Worm (Caenorhabditis elegans) whole organism, early embryonic: ENCODE measurements around the gene ZK512.4.

Experiments
- B0310.2 ChIP-seq: sonication (generic microtip); optimal IDR thresholded peaks from 2 replicates; lab custom pipeline; 2016; ENCODE audit warnings: mild to moderate bottlenecking, missing genetic modification characterization, missing compliant biosample characterization
- F13C5.2 ChIP-seq: sonication (generic microtip); optimal IDR thresholded peaks from 2 replicates; lab custom pipeline; 2017; ENCODE audit warnings: mild to moderate bottlenecking, missing genetic modification characterization, inconsistent platforms, missing compliant biosample characterization
- ama-1 ChIP-seq: fragments of 150-350 bp; optimal IDR thresholded peaks from 2 replicates; lab custom pipeline; 2014
- ceh-36 ChIP-seq: sonication (generic microtip); optimal IDR thresholded peaks from 2 replicates; lab custom pipeline; 2016; ENCODE audit warnings: missing genetic modification characterization, inconsistent platforms, missing compliant biosample characterization
- flt-1 ChIP-seq: fragments of 200-800 bp; sonication (Bioruptor generic); IDR thresholded peaks from 2 replicates; pipeline ENCODE4 v1.3.6; 2022; ENCODE audit warnings: missing genetic modification characterization, missing compliant biosample characterization
- hmg-4 ChIP-seq: fragments of 200-800 bp; sonication (Bioruptor generic); optimal IDR thresholded peaks from 2 replicates; lab custom pipeline; 2018; ENCODE audit warnings: mild to moderate bottlenecking, missing genetic modification characterization, missing compliant biosample characterization
- hnd-1 ChIP-seq: sonication (generic microtip); optimal IDR thresholded peaks from 2 replicates; lab custom pipeline; 2016; ENCODE audit warnings: missing genetic modification characterization, missing compliant biosample characterization
- pes-1 ChIP-seq: fragments of 200-800 bp; sonication (Bioruptor generic); IDR thresholded peaks from 2 replicates; pipeline ENCODE4 v1.3.6; 2022; ENCODE audit warnings: missing genetic modification reagents, missing genetic modification characterization, missing compliant biosample characterization
- sea-1 ChIP-seq: fragments of 200-800 bp; sonication (Bioruptor generic); conservative IDR thresholded peaks from 2 replicates; pipeline ENCODE4 v1.3.6; 2022; ENCODE audit warnings: missing genetic modification characterization, missing compliant biosample characterization
- tbx-37 ChIP-seq: fragments of 200-800 bp; sonication (Bioruptor generic); conservative IDR thresholded peaks from 2 replicates; pipeline ENCODE4 v1.3.6; 2022; ENCODE audit warnings: missing genetic modification reagents, missing genetic modification characterization, missing compliant biosample characterization
- tra-4 ChIP-seq: sonication (generic microtip); optimal IDR thresholded peaks from 2 replicates; lab custom pipeline; 2017; ENCODE audit warnings: missing genetic modification characterization, missing compliant biosample characterization

ZK512.4 gene

DNA sequence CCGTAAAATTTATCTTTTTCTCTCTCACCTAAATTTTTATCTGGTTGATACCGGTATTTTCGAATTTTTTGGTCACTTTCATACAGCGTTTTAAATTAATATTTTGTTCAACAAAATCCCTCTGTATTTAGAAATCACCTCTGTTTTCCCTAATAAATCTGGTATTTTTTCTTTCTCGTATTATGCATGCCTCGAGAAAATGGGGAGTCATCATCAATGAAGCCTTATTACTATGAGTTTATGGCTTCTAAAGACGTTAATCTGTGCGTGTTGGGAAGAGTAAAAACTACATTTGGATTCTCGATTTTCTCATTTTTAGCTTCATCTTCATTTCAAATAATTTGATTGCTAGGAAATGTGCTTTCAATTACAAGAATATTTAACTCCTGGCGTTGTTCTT, 40.6 kb downstream of the ZK512.4 start, which contains the start of gene ZC84.7:
Gene ZC84.7 (plus strand): TSS at position 301 of the 400 bp plus-strand sequence.
- no peak for TF ChIP-seq hnd-1 (tag; lab: Kevin White, UChicago)
- no peak for TF ChIP-seq ama-1 (lab: Kevin White, UChicago)
- no peak for TF ChIP-seq pes-1 (GFP tag; lab: Robert Waterston, UW)
- TF ChIP-seq B0310.2 (tag; lab: Kevin White, UChicago): no peak
- no peak for TF ChIP-seq tra-4 (tag; lab: Kevin White, UChicago)
- TF ChIP-seq ceh-36 (tag; lab: Kevin White, UChicago): no peak
- no peak for TF ChIP-seq tbx-37 (GFP tag; lab: Robert Waterston, UW)
- no peak for TF ChIP-seq F13C5.2 (tag; lab: Kevin White, UChicago)
- TF ChIP-seq flt-1 (GFP tag; lab: Robert Waterston, UW): no peak

- TF ChIP-seq hmg-4: peak; percentile 34
- TF ChIP-seq ama-1 (lab: Kevin White, UChicago): no peak
- no peak for TF ChIP-seq sea-1 (GFP tag; lab: Robert Waterston, UW)
These were observed 46.0 kb downstream of the ZK512.4 start, which contains the start of gene cls-3 for ce11 chrIII:9191091-9191490. cls-3 (minus strand) TSS chrIII:9191109.
